Fruit fly (Drosophila melanogaster) whole organism, embryonic: ENCODE measurements around the gene ph-d.

Experiments
- CG10209 ChIP-seq: fragments of 200-800 bp; sonication (Bioruptor generic); optimal IDR thresholded peaks from 3 replicates; lab custom pipeline; 2017; ENCODE audit warnings: missing biosample characterization, mild to moderate bottlenecking, missing genetic modification characterization, missing genetic modification reagents
- CG1024 ChIP-seq: fragments of 200-800 bp; sonication (Bioruptor generic); IDR thresholded peaks from 2 replicates; pipeline ENCODE4 v1.3.6; 2022; ENCODE audit warnings: missing biosample characterization, missing genetic modification characterization
- CG11093 ChIP-seq: fragments of 200-800 bp; sonication (Bioruptor generic); IDR thresholded peaks from 3 replicates; pipeline ENCODE4 v1.3.6; 2022; ENCODE audit warnings: missing biosample characterization, missing genetic modification characterization
- CG12155 ChIP-seq: fragments of 200-800 bp; sonication (Bioruptor generic); optimal IDR thresholded peaks from 3 replicates; lab custom pipeline; 2016; ENCODE audit warnings: missing biosample characterization, missing genetic modification characterization
- CG12942 ChIP-seq: fragments of 200-800 bp; sonication (Bioruptor generic); optimal IDR thresholded peaks from 3 replicates; lab custom pipeline; 2016; ENCODE audit warnings: missing biosample characterization, missing genetic modification characterization
- CG14965 ChIP-seq: fragments of 200-800 bp; sonication (Bioruptor generic); optimal IDR thresholded peaks from 2 replicates; lab custom pipeline; 2016; ENCODE audit warnings: missing biosample characterization, missing genetic modification characterization, borderline replicate concordance
- CG17802 ChIP-seq: fragments of 200-800 bp; sonication (Bioruptor generic); optimal IDR thresholded peaks from 2 replicates; lab custom pipeline; 2018; ENCODE audit warnings: missing biosample characterization, mild to moderate bottlenecking, missing genetic modification characterization, moderate library complexity
- CG18764 ChIP-seq: fragments of 200-800 bp; sonication (Bioruptor generic); optimal IDR thresholded peaks from 3 replicates; lab custom pipeline; 2016; ENCODE audit warnings: missing biosample characterization, missing genetic modification characterization
- CG2120 ChIP-seq: fragments of 200-800 bp; sonication (Bioruptor generic); optimal IDR thresholded peaks from 3 replicates; lab custom pipeline; 2016; ENCODE audit warnings: missing biosample characterization, missing genetic modification characterization
- CG31224 ChIP-seq: fragments of 200-800 bp; sonication (Bioruptor generic); IDR thresholded peaks from 2 replicates; pipeline ENCODE4 v1.3.6; 2022; ENCODE audit warnings: missing biosample characterization, missing genetic modification characterization
- CG33213 ChIP-seq: fragments of 200-800 bp; sonication (Bioruptor generic); optimal IDR thresholded peaks from 3 replicates; lab custom pipeline; 2016; ENCODE audit warnings: missing biosample characterization, missing genetic modification characterization
- CG4328 ChIP-seq: fragments of 200-800 bp; sonication (Bioruptor generic); optimal IDR thresholded peaks from 3 replicates; lab custom pipeline; 2017; ENCODE audit warnings: missing biosample characterization, missing genetic modification reagents, missing genetic modification characterization
- CG7372 ChIP-seq: fragments of 200-800 bp; sonication (Bioruptor generic); IDR thresholded peaks from 2 replicates; pipeline ENCODE4 v1.3.6; 2022; ENCODE audit warnings: missing biosample characterization, missing genetic modification characterization
- CG7745 ChIP-seq: fragments of 200-800 bp; sonication (Bioruptor generic); optimal IDR thresholded peaks from 2 replicates; lab custom pipeline; 2018; ENCODE audit warnings: missing biosample characterization, mild to moderate bottlenecking, missing genetic modification characterization, moderate library complexity
- CG7839 ChIP-seq: fragments of 200-800 bp; sonication (Bioruptor generic); optimal IDR thresholded peaks from 3 replicates; lab custom pipeline; 2018; ENCODE audit warnings: missing biosample characterization, mild to moderate bottlenecking, missing genetic modification characterization, moderate library complexity
- CG8359 ChIP-seq: fragments of 200-800 bp; sonication (Bioruptor generic); optimal IDR thresholded peaks from 2 replicates; lab custom pipeline; 2017; ENCODE audit warnings: missing biosample characterization, mild to moderate bottlenecking, missing genetic modification characterization, borderline replicate concordance
- CG8924 ChIP-seq: fragments of 200-800 bp; optimal IDR thresholded peaks from 3 replicates; lab custom pipeline; 2019; ENCODE audit warnings: missing biosample characterization, mild to moderate bottlenecking, missing genetic modification characterization, moderate library complexity
- CG9215 ChIP-seq: fragments of 200-800 bp; sonication (Bioruptor generic); IDR thresholded peaks from 2 replicates; pipeline ENCODE4 v1.3.6; 2022; ENCODE audit warnings: missing biosample characterization, missing genetic modification characterization
- CG9932 ChIP-seq: fragments of 200-800 bp; sonication (Bioruptor generic); IDR thresholded peaks from 2 replicates; pipeline ENCODE4 v1.3.6; 2022; ENCODE audit warnings: missing biosample characterization, missing genetic modification characterization
- Dek ChIP-seq: fragments of 200-800 bp; sonication (Bioruptor generic); optimal IDR thresholded peaks from 3 replicates; lab custom pipeline; 2019; ENCODE audit warnings: missing biosample characterization, mild to moderate bottlenecking, missing genetic modification characterization, moderate library complexity
- Doc3 ChIP-seq: fragments of 200-800 bp; sonication (Bioruptor generic); IDR thresholded peaks from 3 replicates; pipeline ENCODE4 v1.3.6; 2022; ENCODE audit warnings: missing biosample characterization, missing genetic modification characterization; ENCODE audit not compliant: partially characterized antibody
- Dp ChIP-seq: fragments of 200-800 bp; sonication (Bioruptor generic); optimal IDR thresholded peaks from 2 replicates; lab custom pipeline; 2018; ENCODE audit warnings: missing biosample characterization, mild to moderate bottlenecking, missing genetic modification characterization, moderate library complexity
- HmgD ChIP-seq: fragments of 200-800 bp; sonication (Bioruptor generic); optimal IDR thresholded peaks from 3 replicates; lab custom pipeline; 2016; ENCODE audit warnings: missing biosample characterization, missing genetic modification characterization
- Hr39 ChIP-seq: fragments of >200 bp; optimal IDR thresholded peaks from 2 replicates; lab custom pipeline; 2017
- Lhr ChIP-seq: fragments of 200-800 bp; sonication (Bioruptor generic); optimal IDR thresholded peaks from 3 replicates; lab custom pipeline; 2017; ENCODE audit warnings: mild to moderate bottlenecking, missing biosample characterization, missing genetic modification reagents, missing genetic modification characterization
- MBD-R2 ChIP-seq: fragments of 200-800 bp; sonication (Bioruptor generic); IDR thresholded peaks from 2 replicates; pipeline ENCODE4 v1.3.6; 2022; ENCODE audit warnings: missing biosample characterization, missing genetic modification characterization
- Optix ChIP-seq: fragments of 200-800 bp; sonication (Bioruptor generic); IDR thresholded peaks from 3 replicates; pipeline ENCODE4 v1.3.6; 2022; ENCODE audit warnings: missing biosample characterization, missing genetic modification characterization
- Spps ChIP-seq: fragments of 200-800 bp; sonication (Bioruptor generic); optimal IDR thresholded peaks from 2 replicates; lab custom pipeline; 2018; ENCODE audit warnings: missing biosample characterization, mild to moderate bottlenecking, missing genetic modification characterization
- Stat92E ChIP-seq, 3 experiments: fragments of >200 bp in 2 of 3; fragments of 200-800 bp in 1 of 3; sonication (Bioruptor generic) in 1 of 3; optimal IDR thresholded peaks; 2 replicates each; lab custom pipeline; 2017 to 2019; ENCODE audit warnings: missing biosample characterization in 3 of 3, missing genetic modification characterization in 3 of 3, mild to moderate bottlenecking in 1 of 3, moderate library complexity in 1 of 3
- br ChIP-seq: fragments of >200 bp; optimal IDR thresholded peaks from 2 replicates; lab custom pipeline; 2017
- bsh ChIP-seq, 2 experiments: fragments of 200-800 bp; sonication (Bioruptor generic); optimal IDR thresholded peaks; 2 replicates each; lab custom pipeline; 2017 to 2018; ENCODE audit warnings: mild to moderate bottlenecking in 2 of 2, missing biosample characterization in 2 of 2, missing genetic modification characterization in 2 of 2, moderate library complexity in 1 of 2
- danr ChIP-seq: fragments of 200-800 bp; sonication (Bioruptor generic); IDR thresholded peaks from 2 replicates; pipeline ENCODE4 v1.3.6; 2022; ENCODE audit warnings: missing biosample characterization, missing genetic modification characterization
- dmrt99B ChIP-seq: fragments of 200-800 bp; sonication (Bioruptor generic); optimal IDR thresholded peaks from 2 replicates; lab custom pipeline; 2018; ENCODE audit warnings: missing biosample characterization, mild to moderate bottlenecking, missing genetic modification characterization, moderate library complexity
- dpn ChIP-seq, 2 experiments: fragments of 200-800 bp; sonication (Bioruptor generic); optimal IDR thresholded peaks; 3 replicates each; lab custom pipeline; 2016; ENCODE audit warnings: missing biosample characterization in 2 of 2, missing genetic modification characterization in 2 of 2
- exex ChIP-seq: fragments of 200-800 bp; sonication (Bioruptor generic); optimal IDR thresholded peaks from 4 replicates; lab custom pipeline; 2018; ENCODE audit warnings: missing biosample characterization, mild to moderate bottlenecking, missing genetic modification characterization, moderate library complexity
- ftz-f1 ChIP-seq: fragments of 200-800 bp; sonication (Bioruptor generic); optimal IDR thresholded peaks from 2 replicates; lab custom pipeline; 2016; ENCODE audit warnings: missing biosample characterization, missing genetic modification characterization
- gce ChIP-seq: fragments of 200-800 bp; sonication (Bioruptor generic); IDR thresholded peaks from 3 replicates; pipeline ENCODE4 v1.3.6; 2022; ENCODE audit warnings: missing biosample characterization, missing genetic modification characterization
- gem ChIP-seq: fragments of 200-800 bp; sonication (Bioruptor generic); optimal IDR thresholded peaks from 2 replicates; lab custom pipeline; 2019; ENCODE audit warnings: missing biosample characterization, mild to moderate bottlenecking, missing genetic modification characterization, moderate library complexity
- grn ChIP-seq: fragments of 200-800 bp; sonication (Bioruptor generic); optimal IDR thresholded peaks from 3 replicates; lab custom pipeline; 2017; ENCODE audit warnings: missing biosample characterization, missing genetic modification characterization
- lbe ChIP-seq: fragments of 200-800 bp; sonication (Bioruptor generic); optimal IDR thresholded peaks from 2 replicates; lab custom pipeline; 2016; ENCODE audit warnings: missing biosample characterization, mild to moderate bottlenecking, missing genetic modification characterization
- nau ChIP-seq: fragments of 200-800 bp; sonication (Bioruptor generic); optimal IDR thresholded peaks from 3 replicates; lab custom pipeline; 2017; ENCODE audit warnings: missing biosample characterization, mild to moderate bottlenecking, missing genetic modification characterization, missing genetic modification reagents
- org-1 ChIP-seq: fragments of 200-800 bp; sonication (Bioruptor generic); optimal IDR thresholded peaks from 2 replicates; lab custom pipeline; 2017; ENCODE audit warnings: missing biosample characterization, missing genetic modification characterization
- pita ChIP-seq: fragments of 200-800 bp; sonication (Bioruptor generic); optimal IDR thresholded peaks from 2 replicates; lab custom pipeline; 2017; ENCODE audit warnings: missing biosample characterization, mild to moderate bottlenecking, missing genetic modification characterization
- pnt ChIP-seq: fragments of 200-800 bp; sonication (Bioruptor generic); optimal IDR thresholded peaks from 3 replicates; lab custom pipeline; 2016; ENCODE audit warnings: missing biosample characterization, missing genetic modification characterization
- pros ChIP-seq: fragments of 200-800 bp; sonication (Bioruptor generic); optimal IDR thresholded peaks from 3 replicates; lab custom pipeline; 2019; ENCODE audit warnings: missing biosample characterization, mild to moderate bottlenecking, missing genetic modification characterization, moderate library complexity
- repo ChIP-seq: fragments of 200-800 bp; sonication (Bioruptor generic); optimal IDR thresholded peaks from 2 replicates; lab custom pipeline; 2016; ENCODE audit warnings: missing biosample characterization, missing genetic modification characterization
- sd ChIP-seq: fragments of 200-800 bp; sonication (Bioruptor generic); optimal IDR thresholded peaks from 3 replicates; lab custom pipeline; 2018; ENCODE audit warnings: missing biosample characterization, mild to moderate bottlenecking, missing genetic modification characterization, moderate library complexity
- sim ChIP-seq: fragments of 200-800 bp; sonication (Bioruptor generic); IDR thresholded peaks from 2 replicates; pipeline ENCODE4 v1.3.6; 2022; ENCODE audit warnings: missing biosample characterization, missing genetic modification characterization
- sqz ChIP-seq: fragments of 200-800 bp; sonication (Bioruptor generic); optimal IDR thresholded peaks from 3 replicates; lab custom pipeline; 2018; ENCODE audit warnings: missing biosample characterization, mild to moderate bottlenecking, missing genetic modification characterization

Gene ph-d

dm6 chrX:2134965-2135758, 12.1 kb upstream of the ph-d start (continued):
- TF ChIP-seq sd (tag; lab: Kevin White, UChicago) (peak; percentile 67), Optix (GFP tag; lab: Robert Waterston, UW) (peak; percentile 39; the same call in 2 of the 3 replicates), lbe (GFP tag; lab: Kevin White, UChicago) (peak; percentile 75), pita (GFP tag; lab: Kevin White, UChicago) (no peak), CG9215 (GFP tag; lab: Robert Waterston, UW) (peak; percentile 83), ftz-f1 (GFP tag; lab: Kevin White, UChicago) (peak; percentile 35), Dek (tag; lab: Kevin White, UChicago) (peak; percentile 83), Doc3 (GFP tag; lab: Robert Waterston, UW) (no peak), CG18764 (GFP tag; lab: Kevin White, UChicago) (peak; percentile 70), gce (GFP tag; lab: Robert Waterston, UW) (peak; percentile 76), CG33213 (GFP tag; lab: Kevin White, UChicago) (peak; percentile 74), HmgD (GFP tag; lab: Kevin White, UChicago) (no peak), CG12942 (GFP tag; lab: Kevin White, UChicago) (peak; percentile 73), br (lab: Kevin White, UChicago) (no peak), Lhr (peak; percentile 68), exex (tag; lab: Kevin White, UChicago) (peak; percentile 60), pnt (peak; percentile 77), Hr39 (no peak), CG8359 (GFP tag; lab: Kevin White, UChicago) (peak; percentile 76), gem (tag; lab: Kevin White, UChicago) (peak; percentile 95), dmrt99B (tag; lab: Kevin White, UChicago) (peak; percentile 93), CG7839 (tag; lab: Kevin White, UChicago) (peak; percentile 93), dpn (GFP tag; optimal IDR thresholded peaks at IDR 0.05; lab: Kevin White, UChicago) (peak; percentile 87), danr (peak; percentile 76), CG14965 (GFP tag; lab: Kevin White, UChicago) (peak; percentile 32), org-1 (peak; percentile 85), CG2120 (peak; percentile 89), Spps (tag; lab: Kevin White, UChicago) (peak; percentile 85), CG8924 (peak; percentile 94), pros (GFP tag; lab: Kevin White, UChicago) (peak; percentile 94), CG17802 (tag; lab: Kevin White, UChicago) (peak; percentile 66), CG12155 (GFP tag; lab: Kevin White, UChicago) (peak; percentile 77), CG10209 (GFP tag; lab: Kevin White, UChicago) (peak; percentile 90), sim (GFP tag; lab: Robert Waterston, UW) (peak; percentile 64), Stat92E (GFP tag; optimal IDR thresholded peaks at IDR 0.05; lab: Kevin White, UChicago) (peak in 1 of 3 experiments; percentile 52), CG11093 (GFP tag; lab: Robert Waterston, UW) (peak; percentile 55; the same call in 2 of the 3 replicates), Dp (no peak), CG9932 (GFP tag; lab: Robert Waterston, UW) (peak; percentile 79), CG4328 (GFP tag; lab: Kevin White, UChicago) (peak; percentile 91), repo (GFP tag; lab: Kevin White, UChicago) (peak; percentile 65), CG7372 (peak; percentile 86), grn (GFP tag; lab: Kevin White, UChicago) (peak; percentile 34), nau (peak; percentile 88), bsh (GFP tag; optimal IDR thresholded peaks at IDR 0.05; lab: Kevin White, UChicago) (peak; percentile 50 to 92), CG7745 (peak; percentile 42), CG1024 (peak; percentile 40), MBD-R2 (GFP tag; lab: Robert Waterston, UW) (no peak), sqz (GFP tag; lab: Kevin White, UChicago) (peak; percentile 78), CG31224 (GFP tag; lab: Robert Waterston, UW) (peak; percentile 53)
